Worm (Caenorhabditis elegans) whole organism, late embryonic: ENCODE data around the gene fbxa-208.

Experiments
- ahr-1 ChIP-seq: sonication (generic microtip); optimal IDR thresholded peaks from 2 replicates; lab custom pipeline; 2016; ENCODE audit warnings: missing genetic modification characterization, missing compliant biosample characterization
- dve-1 ChIP-seq: sonication (generic microtip); optimal IDR thresholded peaks from 2 replicates; lab custom pipeline; 2017; ENCODE audit warnings: antibody characterized with exemption, mild to moderate bottlenecking, missing genetic modification characterization, missing compliant biosample characterization
- elt-2 ChIP-seq: sonication (generic microtip); optimal IDR thresholded peaks from 2 replicates; lab custom pipeline; 2016; ENCODE audit warnings: missing genetic modification reagents, missing genetic modification characterization, missing compliant biosample characterization
- ref-2 ChIP-seq: sonication (generic microtip); optimal IDR thresholded peaks from 2 replicates; lab custom pipeline; 2016; ENCODE audit warnings: missing genetic modification characterization, missing compliant biosample characterization

- TF ChIP-seq ahr-1 (tag; lab: Kevin White, UChicago) = no peak
- TF ChIP-seq ref-2 = no peak
- peak; percentile 61 for TF ChIP-seq elt-2 (tag; lab: Kevin White, UChicago)
- TF ChIP-seq dve-1 (tag; lab: Kevin White, UChicago) = no peak
Observed at ce11 chrIII:1221995-1222394, 34.6 kb upstream of the fbxa-208 start.
